Worm (Caenorhabditis elegans): ENCODE data around the gene clec-86.

Gene clec-86

ce11 chrX:7131206-7131605, 8.5 kb upstream of the clec-86 start:
- TF ChIP-seq F26F4.8 (GFP tag; conservative IDR thresholded peaks at IDR 0.05) (no peak), nhr-28 (tag; optimal IDR thresholded peaks at IDR 0.05) (no peak), dve-1 (tag; optimal IDR thresholded peaks at IDR 0.05; ENCODE audit: insufficient read depth) (no peak), unc-62 (GFP tag; optimal IDR thresholded peaks at IDR 0.05 in 1 of 2) (peak in 1 of 2 experiments; percentile 94), unc-62 (tag; optimal IDR thresholded peaks at IDR 0.05) (no peak), nhr-76 (tag; optimal IDR thresholded peaks at IDR 0.05) (no peak), lsy-2 (tag; optimal IDR thresholded peaks at IDR 0.05) (no peak), ces-1 (GFP tag; optimal IDR thresholded peaks at IDR 0.05) (no peak), D1046.2 (GFP tag; IDR thresholded peaks at IDR 0.05) (no peak), aly-2 (tag; optimal IDR thresholded peaks at IDR 0.05) (no peak)

- no peak for TF ChIP-seq snpc-4 (tag; optimal IDR thresholded peaks at IDR 0.05)
- TF ChIP-seq ces-1 (GFP tag; optimal IDR thresholded peaks at IDR 0.05), result no peak
- no peak for TF ChIP-seq ceh-82 (tag; optimal IDR thresholded peaks at IDR 0.05)
- TF ChIP-seq zag-1 (tag; optimal IDR thresholded peaks at IDR 0.05), result no peak
- TF ChIP-seq F44E2.7 (GFP tag; IDR thresholded peaks at IDR 0.05), result no peak
- no peak for TF ChIP-seq mdl-1 (tag; optimal IDR thresholded peaks at IDR 0.05)
- peak in 1 of 2 experiments; percentile 95 for TF ChIP-seq unc-62 (GFP tag; optimal IDR thresholded peaks at IDR 0.05 in 1 of 2)
- no peak for TF ChIP-seq unc-62 (tag; optimal IDR thresholded peaks at IDR 0.05)
These were observed 1.1 kb downstream of the clec-86 start for ce11 chrX:7140682-7141254.

- no peak for TF ChIP-seq T20F7.1 (GFP tag; optimal IDR thresholded peaks at IDR 0.05)
- TF ChIP-seq lir-3 (tag; optimal IDR thresholded peaks at IDR 0.05), result no peak
- no peak for TF ChIP-seq F49E8.2 (tag; optimal IDR thresholded peaks at IDR 0.05; ENCODE audit: borderline replicate concordance)
- TF ChIP-seq nhr-10 (tag; optimal IDR thresholded peaks at IDR 0.05), result no peak
- no peak for TF ChIP-seq hif-1 (tag; optimal IDR thresholded peaks at IDR 0.05)
- TF ChIP-seq dve-1 (tag; optimal IDR thresholded peaks at IDR 0.05; ENCODE audit: insufficient read depth), result peak; percentile 39
- no peak for TF ChIP-seq Y48G9A.11 (GFP tag; IDR thresholded peaks at IDR 0.05)
- peak; percentile 92 for TF ChIP-seq nhr-28 (tag; optimal IDR thresholded peaks at IDR 0.05)
- peak; percentile 46 for TF ChIP-seq hlh-30 (tag; optimal IDR thresholded peaks at IDR 0.05; ENCODE audit: insufficient read depth)
These were observed 3.8 kb downstream of the clec-86 start, which contains the start of gene alh-10 for ce11 chrX:7143515-7143914. Gene alh-10 (minus strand): TSS chrX:7143641.

- no peak for TF ChIP-seq nhr-77 (tag; optimal IDR thresholded peaks at IDR 0.05)
- peak in 1 of 2 experiments; percentile 87 for TF ChIP-seq unc-62 (GFP tag; optimal IDR thresholded peaks at IDR 0.05 in 1 of 2)
- TF ChIP-seq unc-62 (tag; optimal IDR thresholded peaks at IDR 0.05), result no peak
- no peak for TF ChIP-seq hif-1 (tag; optimal IDR thresholded peaks at IDR 0.05)
- TF ChIP-seq fkh-10 (GFP tag; optimal IDR thresholded peaks at IDR 0.05), result no peak
These were observed 10.0 kb downstream of the clec-86 start for ce11 chrX:7149670-7150069.

- TF ChIP-seq ama-1 (optimal IDR thresholded peaks at IDR 0.05), result no peak
- TF ChIP-seq aha-1 (tag), result no peak
- TF ChIP-seq lin-38 (GFP tag; IDR thresholded peaks at IDR 0.05), result no peak
- no peak for TF ChIP-seq lin-13 (GFP tag; optimal IDR thresholded peaks at IDR 0.05)
- no peak for TF ChIP-seq ctbp-1 (GFP tag; IDR thresholded peaks at IDR 0.05)
- TF ChIP-seq lin-15B (tag; optimal IDR thresholded peaks at IDR 0.05), result no peak
- TF ChIP-seq duxl-1 (tag; optimal IDR thresholded peaks at IDR 0.05; ENCODE audit: poor library complexity), result no peak
- TF ChIP-seq nhr-25 (tag; optimal IDR thresholded peaks at IDR 0.05; ENCODE audit: borderline replicate concordance, insufficient read depth), result no peak
- TF ChIP-seq attf-4 (tag; optimal IDR thresholded peaks at IDR 0.05), result no peak
These were observed 11.6 kb downstream of the clec-86 start, which contains the start of gene lam-2 for ce11 chrX:7151189-7151857. Gene lam-2 (minus strand): TSS chrX:7151239.

Measured in whole organism, L4 larva.